Worm (Caenorhabditis elegans) whole organism, L2 larva: ENCODE data around the gene idpb-4.

Source experiments
- F13H6.1 ChIP-seq: sonication (generic microtip); optimal IDR thresholded peaks from 2 replicates; lab custom pipeline; 2016; ENCODE audit warnings: missing genetic modification characterization, missing compliant biosample characterization
- R02D3.7 ChIP-seq: fragments of 150-350 bp; optimal IDR thresholded peaks from 2 replicates; lab custom pipeline; 2014; ENCODE audit warnings: missing biosample characterization, missing genetic modification characterization
- Y55F3AM.14 ChIP-seq: fragments of 200-800 bp; sonication (Bioruptor generic); optimal IDR thresholded peaks from 2 replicates; lab custom pipeline; 2018; ENCODE audit warnings: mild to moderate bottlenecking, missing genetic modification characterization, missing compliant biosample characterization
- ZK546.5 ChIP-seq: sonication (generic microtip); optimal IDR thresholded peaks from 2 replicates; lab custom pipeline; 2017; ENCODE audit warnings: missing biosample characterization, missing genetic modification characterization
- blmp-1 ChIP-seq: sonication (generic microtip); optimal IDR thresholded peaks from 2 replicates; lab custom pipeline; 2017; ENCODE audit warnings: missing genetic modification characterization, mild to moderate bottlenecking, missing compliant biosample characterization, antibody characterized with exemption, moderate library complexity; ENCODE audit not compliant: insufficient read depth
- crh-2 ChIP-seq: sonication (generic microtip); optimal IDR thresholded peaks from 2 replicates; lab custom pipeline; 2017; ENCODE audit warnings: missing biosample characterization, missing genetic modification characterization
- dmd-4 ChIP-seq: sonication (generic microtip); optimal IDR thresholded peaks from 2 replicates; lab custom pipeline; 2017; ENCODE audit warnings: missing biosample characterization, missing genetic modification characterization
- egl-27 ChIP-seq: sonication (generic microtip); optimal IDR thresholded peaks from 3 replicates; lab custom pipeline; 2017; ENCODE audit warnings: missing biosample characterization, missing genetic modification reagents, missing genetic modification characterization
- elt-1 ChIP-seq: fragments of 150-350 bp; optimal IDR thresholded peaks from 2 replicates; lab custom pipeline; 2014; ENCODE audit warnings: missing biosample characterization, missing genetic modification characterization
- elt-3 ChIP-seq: sonication (generic microtip); optimal IDR thresholded peaks from 2 replicates; lab custom pipeline; 2017; ENCODE audit warnings: missing biosample characterization, missing genetic modification characterization
- fos-1 ChIP-seq: fragments of 150-350 bp; optimal IDR thresholded peaks from 2 replicates; lab custom pipeline; 2014; ENCODE audit warnings: missing biosample characterization, missing genetic modification characterization
- lin-13 ChIP-seq: fragments of 150-350 bp; optimal IDR thresholded peaks from 2 replicates; lab custom pipeline; 2014; ENCODE audit warnings: missing biosample characterization, missing genetic modification reagents, missing genetic modification characterization
- lsy-2 ChIP-seq, 2 experiments: fragments of 150-350 bp in 1 of 2; sonication (generic microtip) in 1 of 2; optimal IDR thresholded peaks; 2 replicates each; lab custom pipeline; 2014 to 2017; ENCODE audit warnings: missing biosample characterization in 2 of 2, missing genetic modification characterization in 2 of 2
- mab-5 ChIP-seq: fragments of 150-350 bp; optimal IDR thresholded peaks from 2 replicates; lab custom pipeline; 2014; ENCODE audit warnings: missing biosample characterization, missing genetic modification characterization
- mbf-1 ChIP-seq: sonication (generic microtip); optimal IDR thresholded peaks from 2 replicates; lab custom pipeline; 2017; ENCODE audit warnings: missing biosample characterization, missing genetic modification characterization
- mdl-1 ChIP-seq, 2 experiments: fragments of 150-350 bp in 1 of 2; sonication (generic microtip) in 1 of 2; optimal IDR thresholded peaks; 2 replicates each; lab custom pipeline; 2017; ENCODE audit warnings: missing biosample characterization in 2 of 2, missing genetic modification characterization in 2 of 2
- nhr-10 ChIP-seq: sonication (generic microtip); optimal IDR thresholded peaks from 2 replicates; lab custom pipeline; 2017; ENCODE audit warnings: missing biosample characterization, missing genetic modification characterization
- nhr-12 ChIP-seq: fragments of 150-350 bp; optimal IDR thresholded peaks from 2 replicates; lab custom pipeline; 2014; ENCODE audit warnings: missing biosample characterization, missing genetic modification characterization
- nhr-129 ChIP-seq: fragments of 150-350 bp; optimal IDR thresholded peaks from 2 replicates; lab custom pipeline; 2014; ENCODE audit warnings: missing biosample characterization, missing genetic modification characterization
- nhr-21 ChIP-seq: fragments of 150-350 bp; optimal IDR thresholded peaks from 2 replicates; lab custom pipeline; 2014; ENCODE audit warnings: missing biosample characterization, missing genetic modification characterization
- nhr-23 ChIP-seq: fragments of 150-350 bp; optimal IDR thresholded peaks from 2 replicates; lab custom pipeline; 2014; ENCODE audit warnings: missing biosample characterization, missing genetic modification reagents, missing genetic modification characterization
- nhr-237 ChIP-seq: fragments of 150-350 bp; optimal IDR thresholded peaks from 2 replicates; lab custom pipeline; 2014; ENCODE audit warnings: missing biosample characterization, missing genetic modification characterization
- nhr-25 ChIP-seq: fragments of 150-350 bp; sonication (generic microtip); optimal IDR thresholded peaks from 3 replicates; lab custom pipeline; 2014; ENCODE audit warnings: missing biosample characterization, missing genetic modification characterization
- nhr-6 ChIP-seq: fragments of 150-350 bp; optimal IDR thresholded peaks from 2 replicates; lab custom pipeline; 2014; ENCODE audit warnings: missing biosample characterization, missing genetic modification characterization
- peb-1 ChIP-seq: fragments of 150-350 bp; optimal IDR thresholded peaks from 2 replicates; lab custom pipeline; 2014; ENCODE audit warnings: missing biosample characterization, missing genetic modification characterization
- sem-4 ChIP-seq: fragments of 150-350 bp; optimal IDR thresholded peaks from 2 replicates; lab custom pipeline; 2014; ENCODE audit warnings: missing biosample characterization, missing genetic modification reagents, missing genetic modification characterization
- skn-1 ChIP-seq: sonication (generic microtip); optimal IDR thresholded peaks from 2 replicates; lab custom pipeline; 2017; ENCODE audit warnings: missing biosample characterization, missing genetic modification characterization
- sma-9 ChIP-seq, 2 experiments: fragments of 150-350 bp in 1 of 2; sonication (generic microtip) in 1 of 2; optimal IDR thresholded peaks; 2 replicates each; lab custom pipeline; 2014 to 2016; ENCODE audit warnings: missing genetic modification characterization in 2 of 2, mild to moderate bottlenecking in 1 of 2, missing biosample characterization in 1 of 2, missing compliant biosample characterization in 1 of 2, missing genetic modification reagents in 1 of 2, moderate library complexity in 1 of 2
- snpc-4 ChIP-seq: fragments of 150-350 bp; optimal IDR thresholded peaks from 2 replicates; lab custom pipeline; 2014; ENCODE audit warnings: missing biosample characterization, missing genetic modification characterization
- unc-39 ChIP-seq: fragments of 150-350 bp; optimal IDR thresholded peaks from 2 replicates; lab custom pipeline; 2014; ENCODE audit warnings: missing biosample characterization, missing genetic modification characterization
- unc-55 ChIP-seq: fragments of 150-350 bp; sonication (generic microtip); optimal IDR thresholded peaks from 3 replicates; lab custom pipeline; 2014; ENCODE audit warnings: missing biosample characterization, missing genetic modification reagents, missing genetic modification characterization
- zag-1 ChIP-seq: fragments of 150-350 bp; optimal IDR thresholded peaks from 2 replicates; lab custom pipeline; 2014; ENCODE audit warnings: missing biosample characterization, missing genetic modification characterization
- ztf-1 ChIP-seq: fragments of 200-800 bp; sonication (Bioruptor generic); conservative IDR thresholded peaks from 2 replicates; pipeline ENCODE4 v1.3.6; 2022; ENCODE audit warnings: missing genetic modification characterization, missing compliant biosample characterization
- ztf-11 ChIP-seq: sonication (generic microtip); optimal IDR thresholded peaks from 2 replicates; lab custom pipeline; 2017; ENCODE audit warnings: missing biosample characterization, missing genetic modification characterization
- ztf-4 ChIP-seq: fragments of 150-350 bp; optimal IDR thresholded peaks from 2 replicates; lab custom pipeline; 2014; ENCODE audit warnings: missing biosample characterization, missing genetic modification characterization

Gene idpb-4

DNA sequence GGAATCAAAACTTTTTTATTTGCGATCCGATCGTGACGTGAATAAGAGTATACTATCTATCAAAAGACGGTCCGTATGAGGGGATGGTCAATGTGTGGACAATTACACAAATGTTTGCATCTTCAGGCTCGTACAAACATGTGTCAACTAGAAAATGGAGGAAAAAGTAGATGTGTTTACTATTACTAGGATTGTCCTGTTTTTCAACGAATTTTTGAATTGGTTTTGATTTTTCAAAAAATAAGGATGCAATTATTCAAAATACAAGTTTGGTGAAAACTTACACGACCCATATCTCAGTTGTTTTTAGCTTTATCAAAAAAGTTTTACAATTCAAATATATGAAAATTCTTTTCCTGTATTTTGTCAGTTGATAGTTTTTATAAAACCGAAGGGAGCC lies 17.9 kb upstream of the idpb-4 start, which contains the start of gene K08F8.7:
Gene K08F8.7, minus strand, starts transcription at position 101 of the 400 bp plus-strand sequence.
- TF ChIP-seq lin-13 (no peak), crh-2 (tag; lab: Kevin White, UChicago) (no peak)

DNA sequence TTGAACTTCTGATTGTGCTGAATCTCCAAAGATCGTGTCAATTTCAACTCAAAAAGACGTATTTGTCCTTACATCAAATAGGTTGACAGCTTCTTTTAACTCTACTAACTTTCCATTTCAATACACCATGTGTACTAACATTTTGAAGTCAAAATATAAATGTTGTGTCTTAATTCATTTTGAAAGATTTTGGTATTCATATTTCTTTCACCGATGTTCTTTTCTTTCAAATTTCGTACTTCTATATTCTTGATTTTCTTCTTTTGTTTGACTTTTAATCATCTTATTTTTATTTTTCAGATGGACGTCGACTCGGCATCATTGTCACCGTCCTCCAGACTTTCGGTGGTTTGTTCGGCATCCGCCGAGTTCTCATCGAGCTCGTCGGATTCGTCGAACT lies 14.3 kb upstream of the idpb-4 start, which contains the start of gene atf-2:
Gene atf-2, plus strand, starts transcription at position 301 of the 400 bp plus-strand sequence.
- no peak for TF ChIP-seq unc-55 (GFP tag; lab: Kevin White, UChicago)
- no peak for TF ChIP-seq dmd-4 (tag; lab: Kevin White, UChicago)
- no peak for TF ChIP-seq mbf-1 (tag; lab: Kevin White, UChicago)
- TF ChIP-seq nhr-6 (tag; lab: Kevin White, UChicago), result no peak
- TF ChIP-seq snpc-4 (tag; lab: Kevin White, UChicago), result no peak
- TF ChIP-seq R02D3.7, result no peak
- TF ChIP-seq elt-3, result no peak
- no peak for TF ChIP-seq nhr-21 (tag; lab: Kevin White, UChicago)
- TF ChIP-seq ztf-4 (tag; lab: Kevin White, UChicago), result no peak
- TF ChIP-seq ZK546.5 (tag; lab: Kevin White, UChicago), result no peak

ce11 chrII:8751042-8751441 lies 13.7 kb upstream of the idpb-4 start:
- TF ChIP-seq nhr-10 (tag; lab: Kevin White, UChicago) (no peak), fos-1 (tag; lab: Kevin White, UChicago) (peak; percentile 9), mdl-1 (tag; optimal IDR thresholded peaks at IDR 0.05; lab: Kevin White, UChicago) (peak in 1 of 2 experiments; percentile 10), egl-27 (tag; lab: Kevin White, UChicago) (peak; percentile 74), nhr-21 (tag; lab: Kevin White, UChicago) (peak; percentile 84), elt-1 (no peak), lsy-2 (tag; optimal IDR thresholded peaks at IDR 0.05; lab: Kevin White, UChicago) (peak in 1 of 2 experiments; percentile 27), skn-1 (tag; lab: Kevin White, UChicago) (no peak), mbf-1 (tag; lab: Kevin White, UChicago) (no peak), nhr-6 (tag; lab: Kevin White, UChicago) (no peak), mab-5 (no peak), snpc-4 (tag; lab: Kevin White, UChicago) (no peak), peb-1 (tag; lab: Kevin White, UChicago) (peak; percentile 5), Y55F3AM.14 (GFP tag; lab: Kevin White, UChicago) (no peak), nhr-25 (tag; lab: Kevin White, UChicago) (peak; percentile 27), nhr-12 (no peak), ztf-4 (tag; lab: Kevin White, UChicago) (no peak), lin-13 (no peak), sem-4 (tag; lab: Kevin White, UChicago) (peak; percentile 88), ztf-1 (GFP tag; lab: Robert Waterston, UW) (no peak), ZK546.5 (tag; lab: Kevin White, UChicago) (no peak), elt-3 (no peak), blmp-1 (peak; percentile 99), sma-9 (GFP tag; optimal IDR thresholded peaks at IDR 0.05; lab: Kevin White, UChicago) (peak; percentile 1), sma-9 (tag; optimal IDR thresholded peaks at IDR 0.05; lab: Kevin White, UChicago) (no peak), zag-1 (tag; lab: Kevin White, UChicago) (no peak), F13H6.1 (tag; lab: Kevin White, UChicago) (no peak), dmd-4 (tag; lab: Kevin White, UChicago) (no peak)

DNA sequence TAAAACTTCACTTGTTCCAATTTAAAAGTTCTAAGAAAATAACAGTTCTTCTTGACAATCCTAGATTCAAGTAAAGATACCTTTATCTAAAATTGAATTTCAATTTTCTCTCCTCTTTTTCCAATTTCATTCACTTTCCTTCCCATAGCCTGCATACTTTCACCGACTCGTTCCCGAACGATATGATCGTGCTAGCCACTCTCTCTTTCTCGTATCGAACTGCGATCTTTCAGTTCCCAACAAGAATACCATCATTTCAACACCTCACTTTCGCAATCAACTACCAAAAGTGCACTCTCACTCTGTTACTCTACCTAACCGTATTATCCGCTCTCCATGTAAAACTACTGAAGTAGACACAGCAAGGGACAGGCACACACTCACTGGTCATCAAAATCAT lies 12.7 kb upstream of the idpb-4 start:
- TF ChIP-seq zag-1 (tag; lab: Kevin White, UChicago) (no peak), nhr-129 (tag; lab: Kevin White, UChicago) (peak; percentile 13), blmp-1 (peak; percentile 98), ztf-11 (no peak), nhr-23 (no peak), unc-39 (no peak), elt-3 (no peak), lin-13 (no peak)

DNA sequence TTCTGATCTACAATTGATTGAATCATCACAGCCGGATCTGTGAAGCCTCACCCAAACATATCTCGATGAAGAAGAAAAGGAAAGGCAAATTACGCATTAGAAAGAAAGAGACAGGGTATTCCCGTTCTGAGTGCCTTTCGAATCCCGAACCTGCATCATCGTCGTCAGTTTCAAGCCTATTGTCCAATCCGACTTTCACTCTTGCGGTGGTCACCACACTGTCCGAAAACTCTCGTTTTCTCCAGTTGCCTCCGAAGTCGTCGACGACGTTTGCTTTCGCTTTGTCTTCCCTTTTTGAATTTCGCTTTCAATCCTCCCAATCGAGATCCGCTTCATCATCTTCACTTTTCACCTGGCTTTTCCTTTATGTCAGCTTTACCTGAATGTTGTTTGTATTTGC lies 11.7 kb upstream of the idpb-4 start:
- TF ChIP-seq nhr-237 (no peak), blmp-1 (peak; percentile 98)
- TF ChIP-seq, all 48 proteins: peak for 1
